Worm (Caenorhabditis elegans) whole organism, mixed stage, embryonic: ENCODE measurements around the gene fbxb-119.
"Not testable (repeated sequence)": the region's sequence is repeated elsewhere in the genome, so short reads cannot be mapped to it uniquely, and the experiment has no call there.

ENCODE experiments used
- M03D4.4 ChIP-seq: sonication (generic microtip); optimal IDR thresholded peaks from 2 replicates; lab custom pipeline; 2017; ENCODE audit warnings: mild to moderate bottlenecking, missing genetic modification characterization, missing compliant biosample characterization
- bed-3 ChIP-seq: fragments of 200-800 bp; sonication (Bioruptor generic); optimal IDR thresholded peaks from 3 replicates; lab custom pipeline; 2018; ENCODE audit warnings: mild to moderate bottlenecking, missing genetic modification characterization, moderate library complexity, missing compliant biosample characterization
- blmp-1 ChIP-seq: fragments of 150-350 bp; optimal IDR thresholded peaks from 2 replicates; lab custom pipeline; 2014; ENCODE audit warnings: missing biosample characterization, missing genetic modification characterization
- ceh-39 ChIP-seq: fragments of 150-350 bp; optimal IDR thresholded peaks from 2 replicates; lab custom pipeline; 2014; ENCODE audit warnings: missing biosample characterization, missing genetic modification characterization
- ceh-83 ChIP-seq: fragments of 200-800 bp; sonication (Bioruptor generic); optimal IDR thresholded peaks from 2 replicates; lab custom pipeline; 2018; ENCODE audit warnings: mild to moderate bottlenecking, missing genetic modification characterization, missing compliant biosample characterization
- cnd-1 ChIP-seq: fragments of 200-800 bp; sonication (Bioruptor generic); optimal IDR thresholded peaks from 2 replicates; lab custom pipeline; 2018; ENCODE audit warnings: mild to moderate bottlenecking, missing genetic modification characterization, missing compliant biosample characterization
- drap-1 ChIP-seq: fragments of 200-800 bp; sonication (Bioruptor generic); optimal IDR thresholded peaks from 3 replicates; lab custom pipeline; 2018; ENCODE audit warnings: mild to moderate bottlenecking, missing genetic modification characterization, missing compliant biosample characterization
- elt-1 ChIP-seq: sonication (generic microtip); optimal IDR thresholded peaks from 2 replicates; lab custom pipeline; 2017; ENCODE audit warnings: missing genetic modification characterization, mild to moderate bottlenecking, missing compliant biosample characterization, antibody characterized with exemption, moderate library complexity, borderline replicate concordance; ENCODE audit not compliant: insufficient read depth
- elt-3 ChIP-seq: fragments of 150-350 bp; optimal IDR thresholded peaks from 2 replicates; lab custom pipeline; 2014; ENCODE audit warnings: missing biosample characterization, missing genetic modification characterization
- flh-1 ChIP-seq: fragments of 200-800 bp; sonication (Bioruptor generic); optimal IDR thresholded peaks from 2 replicates; lab custom pipeline; 2018; ENCODE audit warnings: mild to moderate bottlenecking, missing genetic modification characterization, moderate library complexity, missing compliant biosample characterization
- hlh-1 ChIP-seq: fragments of 150-350 bp; optimal IDR thresholded peaks from 2 replicates; lab custom pipeline; 2014; ENCODE audit warnings: missing biosample characterization, missing genetic modification reagents, missing genetic modification characterization
- lin-13 ChIP-seq: fragments of 150-350 bp; optimal IDR thresholded peaks from 2 replicates; lab custom pipeline; 2014; ENCODE audit warnings: missing biosample characterization, missing genetic modification characterization
- lin-32 ChIP-seq: fragments of 200-800 bp; sonication (Bioruptor generic); optimal IDR thresholded peaks from 2 replicates; lab custom pipeline; 2018; ENCODE audit warnings: mild to moderate bottlenecking, missing genetic modification characterization, missing compliant biosample characterization
- mep-1 ChIP-seq: fragments of 150-350 bp; optimal IDR thresholded peaks from 2 replicates; lab custom pipeline; 2017; ENCODE audit warnings: missing biosample characterization, missing genetic modification reagents, missing genetic modification characterization, inconsistent platforms
- mls-2 ChIP-seq: sonication (generic microtip); optimal IDR thresholded peaks from 2 replicates; lab custom pipeline; 2016; ENCODE audit warnings: mild to moderate bottlenecking, missing genetic modification characterization, moderate library complexity, missing compliant biosample characterization
- nhr-12 ChIP-seq: fragments of 150-350 bp; optimal IDR thresholded peaks from 2 replicates; lab custom pipeline; 2014; ENCODE audit warnings: missing biosample characterization, missing genetic modification characterization
- nhr-2 ChIP-seq: fragments of 150-350 bp; optimal IDR thresholded peaks from 2 replicates; lab custom pipeline; 2014; ENCODE audit warnings: missing biosample characterization, missing genetic modification characterization
- nhr-28 ChIP-seq: fragments of 150-350 bp; optimal IDR thresholded peaks from 2 replicates; lab custom pipeline; 2014; ENCODE audit warnings: missing biosample characterization, missing genetic modification characterization
- nhr-76 ChIP-seq: sonication (generic microtip); optimal IDR thresholded peaks from 2 replicates; lab custom pipeline; 2017; ENCODE audit warnings: missing biosample characterization, missing genetic modification characterization
- pha-4 ChIP-seq: fragments of 150-350 bp; optimal IDR thresholded peaks from 2 replicates; lab custom pipeline; 2018; ENCODE audit warnings: missing biosample characterization, missing genetic modification reagents, missing genetic modification characterization
- sem-2 ChIP-seq: fragments of 200-800 bp; sonication (Bioruptor generic); optimal IDR thresholded peaks from 2 replicates; lab custom pipeline; 2018; ENCODE audit warnings: mild to moderate bottlenecking, missing genetic modification characterization, missing compliant biosample characterization
- sptf-1 ChIP-seq: sonication (generic microtip); optimal IDR thresholded peaks from 2 replicates; lab custom pipeline; 2017; ENCODE audit warnings: mild to moderate bottlenecking, missing genetic modification characterization, moderate library complexity, missing compliant biosample characterization
- unc-120 ChIP-seq: sonication (generic microtip); optimal IDR thresholded peaks from 2 replicates; lab custom pipeline; 2017; ENCODE audit warnings: missing genetic modification characterization, missing compliant biosample characterization; ENCODE audit not compliant: poor library complexity, severe bottlenecking
- unc-39 ChIP-seq: fragments of 150-350 bp; optimal IDR thresholded peaks from 2 replicates; lab custom pipeline; 2014; ENCODE audit warnings: missing biosample characterization, missing genetic modification characterization
- unc-62 ChIP-seq: fragments of 150-350 bp; optimal IDR thresholded peaks from 2 replicates; lab custom pipeline; 2014; ENCODE audit warnings: missing biosample characterization, missing genetic modification reagents, missing genetic modification characterization
- zip-8 ChIP-seq: fragments of 150-350 bp; optimal IDR thresholded peaks from 2 replicates; lab custom pipeline; 2014; ENCODE audit warnings: missing biosample characterization, missing genetic modification characterization
- ztf-11 ChIP-seq: fragments of 150-350 bp; optimal IDR thresholded peaks from 2 replicates; lab custom pipeline; 2014; ENCODE audit warnings: missing biosample characterization, missing genetic modification characterization

The fbxb-119 gene

DNA sequence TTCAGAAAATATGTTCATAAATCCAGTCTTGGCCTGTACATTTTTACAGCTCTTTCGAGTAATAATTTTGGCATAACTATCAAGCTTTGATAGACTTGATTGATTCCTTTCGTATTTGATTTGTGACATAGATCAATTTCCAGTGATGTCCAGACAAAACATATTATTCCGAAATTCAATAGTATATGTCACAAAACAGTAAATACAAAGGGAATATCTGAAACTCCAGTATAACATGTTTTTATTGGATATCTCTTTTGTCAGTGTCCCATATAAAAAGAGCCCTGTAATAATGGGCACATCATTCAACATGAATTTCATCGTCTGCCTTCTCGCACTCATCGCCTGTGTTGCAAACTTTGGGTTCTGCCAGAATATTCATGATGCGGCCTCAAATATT is 27.8 kb upstream of the fbxb-119 start, which contains the start of gene Y51A2A.4:
Y51A2A.4 (plus strand) TSS at position 301 of the 400 bp plus-strand sequence.
- TF ChIP-seq nhr-2: no peak
- no peak for TF ChIP-seq ztf-11 (tag; lab: Kevin White, UChicago)
- TF ChIP-seq nhr-12 (tag; lab: Kevin White, UChicago): no peak
- TF ChIP-seq, all 35 proteins: peak for 0

DNA sequence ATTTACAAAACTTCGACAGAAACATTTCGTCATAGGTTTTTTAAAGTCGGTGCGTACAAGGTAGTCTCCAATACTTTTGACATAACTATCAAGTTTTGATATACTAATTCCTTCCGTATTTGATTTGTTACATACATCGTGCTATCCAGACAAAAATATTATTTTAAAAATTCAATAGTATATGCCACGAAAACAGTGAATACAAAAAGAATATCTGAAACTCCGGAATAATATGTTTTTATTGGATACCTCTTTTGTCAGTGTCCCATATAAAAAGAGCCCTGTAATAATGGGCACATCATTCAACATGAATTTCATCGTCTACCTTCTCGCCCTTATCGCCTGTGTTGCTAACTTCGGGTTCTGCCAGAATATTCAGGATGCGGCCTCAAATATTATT is 26.1 kb upstream of the fbxb-119 start, which contains the start of gene Y51A2A.12:
Y51A2A.12 (plus strand) TSS at position 301 of the 400 bp plus-strand sequence.
- TF ChIP-seq unc-39 (tag; lab: Kevin White, UChicago): no peak
- TF ChIP-seq ceh-39 (tag; lab: Kevin White, UChicago): no peak
- no peak for TF ChIP-seq mls-2 (tag; lab: Kevin White, UChicago)
- no peak for TF ChIP-seq unc-62 (GFP tag; lab: Kevin White, UChicago)

DNA sequence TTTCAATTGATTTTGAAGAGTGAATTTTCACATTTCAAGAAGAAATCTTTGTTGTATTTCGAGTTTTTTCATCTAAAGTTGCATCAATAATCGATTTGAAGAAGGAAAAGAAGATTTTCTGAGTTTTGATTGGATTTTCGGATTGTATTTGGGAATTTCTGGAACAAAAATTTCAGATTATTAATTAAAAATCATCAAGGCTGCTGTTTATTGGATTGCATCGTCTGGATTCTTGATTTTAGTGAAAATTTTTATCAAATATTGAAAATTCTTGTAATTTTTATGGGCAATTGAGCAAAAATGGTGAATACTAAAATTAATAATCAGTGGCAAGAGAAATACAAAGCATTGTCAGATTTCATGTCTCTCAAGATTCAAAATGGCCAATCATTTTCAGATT is 19.9 kb upstream of the fbxb-119 start, which contains the start of gene Y51A2A.5:
Y51A2A.5 (plus strand) TSS at position 301 of the 400 bp plus-strand sequence.
- no peak for TF ChIP-seq ztf-11 (tag; lab: Kevin White, UChicago)
- TF ChIP-seq M03D4.4: no peak
- TF ChIP-seq pha-4 (tag; lab: Kevin White, UChicago): no peak
- no peak for TF ChIP-seq elt-3 (tag; lab: Kevin White, UChicago)
- no peak for TF ChIP-seq lin-32 (GFP tag; lab: Kevin White, UChicago)
- no peak for TF ChIP-seq zip-8
- no peak for TF ChIP-seq elt-1 (tag; lab: Kevin White, UChicago)
- no peak for TF ChIP-seq bed-3
- TF ChIP-seq sem-2: no peak
- TF ChIP-seq drap-1 (GFP tag; lab: Kevin White, UChicago): no peak
- no peak for TF ChIP-seq ceh-83 (GFP tag; lab: Kevin White, UChicago)
- no peak for TF ChIP-seq unc-120
- no peak for TF ChIP-seq lin-13 (tag; lab: Kevin White, UChicago)
- TF ChIP-seq ceh-39 (tag; lab: Kevin White, UChicago): no peak

DNA sequence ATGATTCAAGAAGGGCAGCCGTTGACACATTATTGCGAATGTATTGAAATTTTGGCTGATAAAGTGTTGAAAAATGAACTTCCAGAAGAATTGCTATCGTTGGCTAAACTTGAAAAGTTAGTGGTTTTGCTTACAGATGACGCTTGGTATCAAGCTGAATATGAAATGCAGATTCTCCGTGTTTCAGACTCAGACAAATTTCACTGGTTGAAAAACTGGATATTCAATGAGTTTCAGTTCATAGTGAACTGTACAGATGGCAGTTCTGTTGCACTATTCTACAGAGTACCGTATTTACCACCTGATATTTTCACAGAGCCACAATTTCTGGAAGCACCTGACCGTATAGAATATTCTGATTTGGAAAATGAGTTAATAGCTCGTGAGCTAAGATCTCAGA is 19.1 kb upstream of the fbxb-119 start:
- TF ChIP-seq ceh-83 (GFP tag; lab: Kevin White, UChicago) (no peak), sem-2 (no peak), flh-1 (GFP tag; lab: Kevin White, UChicago) (no peak)

DNA sequence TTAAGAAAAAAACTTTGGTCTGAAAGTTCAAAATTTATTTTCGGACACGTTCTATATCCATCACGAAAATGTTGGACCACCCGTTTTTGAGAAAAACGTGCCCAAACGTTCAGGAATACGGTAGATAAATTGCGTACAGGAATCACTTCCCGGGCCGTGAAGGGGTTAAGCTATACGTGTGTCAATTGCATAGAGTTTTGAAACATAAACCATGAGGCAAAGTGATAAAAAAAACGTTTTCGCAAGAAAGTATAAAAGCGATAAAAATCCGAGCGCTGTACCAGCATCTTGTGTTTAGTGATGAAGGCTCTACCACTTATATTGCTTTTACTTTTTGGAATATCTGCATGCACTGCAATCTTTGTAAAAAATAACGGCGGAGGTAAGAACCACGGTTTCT is 16.0 kb upstream of the fbxb-119 start, which contains the start of gene Y51A2A.6:
Y51A2A.6 (plus strand) TSS at position 301 of the 400 bp plus-strand sequence.
- TF ChIP-seq sem-2; blmp-1 (tag; lab: Kevin White, UChicago); lin-13 (tag; lab: Kevin White, UChicago): not testable (repeated sequence)
- TF ChIP-seq, all 35 proteins: peak for 0; not testable (repeated sequence) for 35

DNA sequence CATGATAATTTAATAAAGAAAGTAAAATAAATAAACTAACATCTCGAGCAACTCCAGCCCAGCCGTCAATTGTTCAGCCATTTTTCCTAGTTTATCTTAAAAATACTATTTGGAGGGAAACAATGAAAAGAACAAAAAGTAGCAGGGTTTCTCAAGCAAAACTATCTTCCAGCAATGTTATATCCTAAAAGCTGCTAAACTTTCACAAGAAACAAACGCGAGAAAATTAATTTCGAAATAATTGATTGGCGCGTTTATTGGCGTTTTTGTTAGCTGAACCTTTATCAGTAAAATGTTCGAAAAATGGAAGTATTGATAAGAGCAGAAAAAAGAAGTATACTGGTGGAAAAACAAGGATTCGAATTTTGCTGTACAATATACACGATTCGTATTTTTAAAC is 4.8 kb downstream of the fbxb-119 start, which contains the start of gene B0462.5:
B0462.5 (minus strand) TSS at position 101 of the 400 bp plus-strand sequence.
- TF ChIP-seq ztf-11 (tag; lab: Kevin White, UChicago) (no peak), drap-1 (GFP tag; lab: Kevin White, UChicago) (no peak), unc-62 (GFP tag; lab: Kevin White, UChicago) (no peak), mls-2 (tag; lab: Kevin White, UChicago) (no peak), ceh-83 (GFP tag; lab: Kevin White, UChicago) (no peak), sptf-1 (no peak), bed-3 (no peak), zip-8 (no peak), nhr-12 (tag; lab: Kevin White, UChicago) (no peak), nhr-76 (no peak), hlh-1 (no peak), elt-1 (tag; lab: Kevin White, UChicago) (no peak), mep-1 (tag; lab: Kevin White, UChicago) (no peak), cnd-1 (tag; lab: Kevin White, UChicago) (no peak), nhr-28 (tag; lab: Kevin White, UChicago) (no peak), sem-2 (no peak), pha-4 (tag; lab: Kevin White, UChicago) (no peak)

DNA sequence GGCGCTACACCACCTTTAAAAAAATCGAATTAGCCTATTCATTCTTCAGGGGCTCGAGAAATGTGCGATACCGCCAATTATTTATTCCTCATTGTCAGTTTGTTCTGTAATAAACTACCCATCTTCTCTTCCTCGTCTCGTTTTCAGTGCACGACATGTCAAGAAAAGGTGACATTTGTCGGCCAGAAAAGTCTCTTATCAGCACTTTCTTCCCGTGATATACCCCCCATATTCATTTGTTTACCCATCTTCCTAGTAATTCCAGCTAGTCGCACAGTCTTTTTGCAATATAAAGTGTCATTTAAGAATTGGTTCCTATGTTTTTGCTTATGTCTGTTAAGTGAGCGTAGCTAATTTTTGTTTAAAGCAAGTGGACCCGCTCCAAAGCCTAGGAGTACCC is 6.1 kb downstream of the fbxb-119 start:
- no peak for TF ChIP-seq nhr-2
- TF ChIP-seq ceh-39 (tag; lab: Kevin White, UChicago): no peak
- no peak for TF ChIP-seq nhr-12 (tag; lab: Kevin White, UChicago)
- no peak for TF ChIP-seq ztf-11 (tag; lab: Kevin White, UChicago)
- TF ChIP-seq zip-8: no peak
- no peak for TF ChIP-seq elt-1 (tag; lab: Kevin White, UChicago)
- no peak for TF ChIP-seq lin-13 (tag; lab: Kevin White, UChicago)
- no peak for TF ChIP-seq elt-3 (tag; lab: Kevin White, UChicago)
- TF ChIP-seq flh-1 (GFP tag; lab: Kevin White, UChicago): no peak
- no peak for TF ChIP-seq sem-2
- TF ChIP-seq blmp-1 (tag; lab: Kevin White, UChicago): no peak
- no peak for TF ChIP-seq unc-62 (GFP tag; lab: Kevin White, UChicago)
